Worm (Caenorhabditis elegans) whole organism, L2 larva: Measurements from ENCODE around the gene ttr-47.
"Not testable (repeated sequence)": the region's sequence is repeated elsewhere in the genome, so short reads cannot be mapped to it uniquely, and the experiment has no call there.

Source experiments
- F13H6.1 ChIP-seq: sonication (generic microtip); optimal IDR thresholded peaks from 2 replicates; lab custom pipeline; 2016; ENCODE audit warnings: missing genetic modification characterization, missing compliant biosample characterization
- aly-2 ChIP-seq: fragments of 150-350 bp; optimal IDR thresholded peaks from 2 replicates; lab custom pipeline; 2014; ENCODE audit warnings: missing biosample characterization, missing genetic modification characterization
- ama-1 ChIP-seq: fragments of 150-350 bp; optimal IDR thresholded peaks from 2 replicates; lab custom pipeline; 2018; ENCODE audit warnings: inconsistent platforms
- blmp-1 ChIP-seq: sonication (generic microtip); optimal IDR thresholded peaks from 2 replicates; lab custom pipeline; 2017; ENCODE audit warnings: missing genetic modification characterization, mild to moderate bottlenecking, missing compliant biosample characterization, antibody characterized with exemption, moderate library complexity; ENCODE audit not compliant: insufficient read depth
- ceh-16 ChIP-seq: fragments of 150-350 bp; optimal IDR thresholded peaks from 2 replicates; lab custom pipeline; 2014; ENCODE audit warnings: missing biosample characterization, missing genetic modification characterization
- crh-2 ChIP-seq: sonication (generic microtip); optimal IDR thresholded peaks from 2 replicates; lab custom pipeline; 2017; ENCODE audit warnings: missing biosample characterization, missing genetic modification characterization
- elt-3 ChIP-seq: sonication (generic microtip); optimal IDR thresholded peaks from 2 replicates; lab custom pipeline; 2017; ENCODE audit warnings: missing biosample characterization, missing genetic modification characterization
- fos-1 ChIP-seq: fragments of 150-350 bp; optimal IDR thresholded peaks from 2 replicates; lab custom pipeline; 2014; ENCODE audit warnings: missing biosample characterization, missing genetic modification characterization
- lin-11 ChIP-seq: fragments of 150-350 bp; sonication (generic microtip); optimal IDR thresholded peaks from 2 replicates; lab custom pipeline; 2014; ENCODE audit warnings: missing biosample characterization, missing genetic modification characterization, inconsistent platforms, mixed read lengths
- lin-13 ChIP-seq: fragments of 150-350 bp; optimal IDR thresholded peaks from 2 replicates; lab custom pipeline; 2014; ENCODE audit warnings: missing biosample characterization, missing genetic modification reagents, missing genetic modification characterization
- lin-39 ChIP-seq: fragments of 150-350 bp; optimal IDR thresholded peaks from 2 replicates; lab custom pipeline; 2014; ENCODE audit warnings: missing biosample characterization, missing genetic modification reagents, missing genetic modification characterization
- lsy-2 ChIP-seq, 2 experiments: fragments of 150-350 bp in 1 of 2; sonication (generic microtip) in 1 of 2; optimal IDR thresholded peaks; 2 replicates each; lab custom pipeline; 2014 to 2017; ENCODE audit warnings: missing biosample characterization in 2 of 2, missing genetic modification characterization in 2 of 2
- mab-5 ChIP-seq: fragments of 150-350 bp; optimal IDR thresholded peaks from 2 replicates; lab custom pipeline; 2014; ENCODE audit warnings: missing biosample characterization, missing genetic modification characterization
- mdl-1 ChIP-seq, 2 experiments: fragments of 150-350 bp in 1 of 2; sonication (generic microtip) in 1 of 2; optimal IDR thresholded peaks; 2 replicates each; lab custom pipeline; 2017; ENCODE audit warnings: missing biosample characterization in 2 of 2, missing genetic modification characterization in 2 of 2
- nhr-10 ChIP-seq: sonication (generic microtip); optimal IDR thresholded peaks from 2 replicates; lab custom pipeline; 2017; ENCODE audit warnings: missing biosample characterization, missing genetic modification characterization
- nhr-129 ChIP-seq: fragments of 150-350 bp; optimal IDR thresholded peaks from 2 replicates; lab custom pipeline; 2014; ENCODE audit warnings: missing biosample characterization, missing genetic modification characterization
- nhr-21 ChIP-seq: fragments of 150-350 bp; optimal IDR thresholded peaks from 2 replicates; lab custom pipeline; 2014; ENCODE audit warnings: missing biosample characterization, missing genetic modification characterization
- nhr-237 ChIP-seq: fragments of 150-350 bp; optimal IDR thresholded peaks from 2 replicates; lab custom pipeline; 2014; ENCODE audit warnings: missing biosample characterization, missing genetic modification characterization
- nhr-25 ChIP-seq: fragments of 150-350 bp; sonication (generic microtip); optimal IDR thresholded peaks from 3 replicates; lab custom pipeline; 2014; ENCODE audit warnings: missing biosample characterization, missing genetic modification characterization
- nhr-6 ChIP-seq: fragments of 150-350 bp; optimal IDR thresholded peaks from 2 replicates; lab custom pipeline; 2014; ENCODE audit warnings: missing biosample characterization, missing genetic modification characterization
- peb-1 ChIP-seq: fragments of 150-350 bp; optimal IDR thresholded peaks from 2 replicates; lab custom pipeline; 2014; ENCODE audit warnings: missing biosample characterization, missing genetic modification characterization
- skn-1 ChIP-seq: sonication (generic microtip); optimal IDR thresholded peaks from 2 replicates; lab custom pipeline; 2017; ENCODE audit warnings: missing biosample characterization, missing genetic modification characterization
- sma-3 ChIP-seq: sonication (generic microtip); optimal IDR thresholded peaks from 2 replicates; lab custom pipeline; 2016; ENCODE audit warnings: missing genetic modification reagents, missing genetic modification characterization, missing compliant biosample characterization
- sma-9 ChIP-seq, 2 experiments: fragments of 150-350 bp in 1 of 2; sonication (generic microtip) in 1 of 2; optimal IDR thresholded peaks; 2 replicates each; lab custom pipeline; 2014 to 2016; ENCODE audit warnings: missing genetic modification characterization in 2 of 2, mild to moderate bottlenecking in 1 of 2, missing biosample characterization in 1 of 2, missing compliant biosample characterization in 1 of 2, missing genetic modification reagents in 1 of 2, moderate library complexity in 1 of 2
- snpc-4 ChIP-seq: fragments of 150-350 bp; optimal IDR thresholded peaks from 2 replicates; lab custom pipeline; 2014; ENCODE audit warnings: missing biosample characterization, missing genetic modification characterization
- unc-39 ChIP-seq: fragments of 150-350 bp; optimal IDR thresholded peaks from 2 replicates; lab custom pipeline; 2014; ENCODE audit warnings: missing biosample characterization, missing genetic modification characterization
- unc-55 ChIP-seq: fragments of 150-350 bp; sonication (generic microtip); optimal IDR thresholded peaks from 3 replicates; lab custom pipeline; 2014; ENCODE audit warnings: missing biosample characterization, missing genetic modification reagents, missing genetic modification characterization
- unc-62 ChIP-seq: fragments of 150-350 bp; optimal IDR thresholded peaks from 2 replicates; lab custom pipeline; 2014; ENCODE audit warnings: missing biosample characterization, missing genetic modification reagents, missing genetic modification characterization
- ztf-11 ChIP-seq: sonication (generic microtip); optimal IDR thresholded peaks from 2 replicates; lab custom pipeline; 2017; ENCODE audit warnings: missing biosample characterization, missing genetic modification characterization
- ztf-4 ChIP-seq: fragments of 150-350 bp; optimal IDR thresholded peaks from 2 replicates; lab custom pipeline; 2014; ENCODE audit warnings: missing biosample characterization, missing genetic modification characterization

The ttr-47 gene

ce11 chrV:8922781-8923180 lies at the start of gene ttr-47:
Gene ttr-47, plus strand, starts transcription at chrV:8923088.
- TF ChIP-seq F13H6.1 (tag; lab: Kevin White, UChicago) = peak; percentile 12
- TF ChIP-seq unc-39 (tag; lab: Kevin White, UChicago) = no peak
- no peak for TF ChIP-seq snpc-4 (tag; lab: Kevin White, UChicago)
- TF ChIP-seq lsy-2 (tag; optimal IDR thresholded peaks at IDR 0.05; lab: Kevin White, UChicago) = peak in 1 of 2 experiments; percentile 18
- TF ChIP-seq nhr-21 (tag; lab: Kevin White, UChicago) = no peak
- TF ChIP-seq ztf-11 (tag; lab: Kevin White, UChicago) = no peak
- peak; percentile 33 for TF ChIP-seq nhr-129
- TF ChIP-seq sma-3 = no peak
- no peak for TF ChIP-seq lin-39 (tag; lab: Kevin White, UChicago)
- TF ChIP-seq ama-1 (lab: Kevin White, UChicago) = no peak
- no peak for TF ChIP-seq elt-3 (tag; lab: Kevin White, UChicago)
- peak; percentile 7 for TF ChIP-seq fos-1 (tag; lab: Kevin White, UChicago)

ce11 chrV:8897942-8898419 lies 24.9 kb upstream of the ttr-47 start, which contains the start of the genes his-17 and his-18:
Gene his-17, minus strand, starts transcription at chrV:8897992.
Gene his-18, plus strand, starts transcription at chrV:8898228.
- TF ChIP-seq ceh-16 (tag; lab: Kevin White, UChicago); ama-1 (lab: Kevin White, UChicago); ztf-4 (tag; lab: Kevin White, UChicago): not testable (repeated sequence)

- TF ChIP-seq aly-2 (tag; lab: Kevin White, UChicago) = no peak
Measured at ce11 chrV:8898756-8899155, 24.1 kb upstream of the ttr-47 start, which contains the start of gene frpr-13. Gene frpr-13, plus strand, starts transcription at chrV:8899056.

ce11 chrV:8902697-8903096 lies 20.2 kb upstream of the ttr-47 start, which contains the start of gene frpr-12:
Gene frpr-12, plus strand, starts transcription at chrV:8902997.
- TF ChIP-seq mdl-1 (tag; optimal IDR thresholded peaks at IDR 0.05; lab: Kevin White, UChicago) = no peak
- TF ChIP-seq ztf-4 (tag; lab: Kevin White, UChicago) = no peak
- TF ChIP-seq snpc-4 (tag; lab: Kevin White, UChicago) = no peak
- no peak for TF ChIP-seq unc-39 (tag; lab: Kevin White, UChicago)
- no peak for TF ChIP-seq mab-5
- TF ChIP-seq peb-1 = no peak
- no peak for TF ChIP-seq lin-39 (tag; lab: Kevin White, UChicago)
- TF ChIP-seq unc-55 = no peak
- TF ChIP-seq sma-3 = no peak
- TF ChIP-seq, all 48 proteins: peak for 0

ce11 chrV:8903916-8904315 lies 19.0 kb upstream of the ttr-47 start:
- TF ChIP-seq ama-1 (lab: Kevin White, UChicago) (no peak), lsy-2 (tag; optimal IDR thresholded peaks at IDR 0.05; lab: Kevin White, UChicago) (no peak), crh-2 (tag; lab: Kevin White, UChicago) (no peak), fos-1 (tag; lab: Kevin White, UChicago) (no peak), blmp-1 (tag; lab: Kevin White, UChicago) (no peak), lin-11 (tag; lab: Kevin White, UChicago) (no peak), unc-62 (GFP tag; lab: Kevin White, UChicago) (no peak), lin-13 (GFP tag; lab: Kevin White, UChicago) (no peak), nhr-6 (tag; lab: Kevin White, UChicago) (no peak), sma-3 (no peak)

- no peak for TF ChIP-seq nhr-25 (tag; lab: Kevin White, UChicago)
- TF ChIP-seq sma-3 = no peak
- peak; percentile 76 for TF ChIP-seq fos-1 (tag; lab: Kevin White, UChicago)
- TF ChIP-seq nhr-21 (tag; lab: Kevin White, UChicago) = no peak
- peak; percentile 47 for TF ChIP-seq sma-9 (GFP tag; optimal IDR thresholded peaks at IDR 0.05; lab: Kevin White, UChicago)
- TF ChIP-seq sma-9 (tag; optimal IDR thresholded peaks at IDR 0.05; lab: Kevin White, UChicago) = no peak
- TF ChIP-seq skn-1 (tag; lab: Kevin White, UChicago) = no peak
- no peak for TF ChIP-seq snpc-4 (tag; lab: Kevin White, UChicago)
- peak; percentile 16 for TF ChIP-seq unc-55
- peak; percentile 55 for TF ChIP-seq crh-2 (tag; lab: Kevin White, UChicago)
- TF ChIP-seq nhr-237 (tag; lab: Kevin White, UChicago) = no peak
- TF ChIP-seq nhr-10 (tag; lab: Kevin White, UChicago) = no peak
- TF ChIP-seq F13H6.1 (tag; lab: Kevin White, UChicago) = peak; percentile 26
Measured at ce11 chrV:8905656-8906055, 17.2 kb upstream of the ttr-47 start.
